Worm (Caenorhabditis elegans): ENCODE results near the gene acs-19.

DNA sequence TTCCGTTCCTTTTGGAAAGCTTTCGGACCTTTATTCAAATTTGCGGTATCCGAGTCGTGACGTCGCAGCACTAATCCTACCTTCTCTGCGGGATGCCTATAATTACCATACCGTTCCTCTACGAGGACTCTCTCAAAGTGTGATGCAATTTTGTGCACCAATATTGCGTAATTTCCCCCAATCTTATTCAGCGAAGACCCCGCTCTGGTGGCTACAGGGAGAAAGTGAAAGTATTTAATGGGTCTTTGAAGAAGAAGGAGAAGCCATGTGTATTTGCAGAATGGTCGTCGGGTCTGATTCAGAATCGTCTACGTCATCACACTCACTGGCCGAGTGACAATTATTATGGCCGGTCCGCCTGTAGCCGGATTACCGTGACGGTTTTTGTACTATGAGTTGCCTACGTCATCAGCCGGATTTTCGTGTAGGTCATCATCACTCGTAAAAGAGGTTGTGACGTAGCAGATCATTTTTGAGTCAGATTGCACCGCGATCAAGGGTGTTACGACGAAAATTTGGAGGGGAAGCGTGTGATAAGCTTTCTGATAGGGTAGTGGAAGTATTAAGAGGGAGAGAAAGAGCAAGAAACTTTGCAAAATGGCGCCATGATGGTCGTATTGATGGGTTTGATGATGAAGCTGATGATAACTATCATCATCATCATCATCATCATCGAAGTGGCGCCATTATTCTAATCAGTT is 12.1 kb downstream of the acs-19 start:
- TF ChIP-seq ceh-82 (tag; optimal IDR thresholded peaks at IDR 0.05) (no peak), mml-1 (tag; optimal IDR thresholded peaks at IDR 0.05) (no peak), lin-15B (tag; optimal IDR thresholded peaks at IDR 0.05) (no peak), ztf-11 (tag; optimal IDR thresholded peaks at IDR 0.05) (no peak), sea-2 (GFP tag; optimal IDR thresholded peaks at IDR 0.05) (no peak), fkh-10 (GFP tag; optimal IDR thresholded peaks at IDR 0.05) (no peak), fkh-2 (tag; optimal IDR thresholded peaks at IDR 0.05) (no peak), nfya-1 (tag; optimal IDR thresholded peaks at IDR 0.05; ENCODE audit: insufficient read depth) (no peak), elt-1 (tag; optimal IDR thresholded peaks at IDR 0.05) (no peak), R02D3.7 (tag; optimal IDR thresholded peaks at IDR 0.05) (no peak), aly-2 (tag; optimal IDR thresholded peaks at IDR 0.05) (no peak), ama-1 (optimal IDR thresholded peaks at IDR 0.05) (no peak), unc-62 (GFP tag; optimal IDR thresholded peaks at IDR 0.05) (no peak)
